Fruit fly (Drosophila melanogaster): Measurements from ENCODE around the gene CG31848.

CG31848 gene

dm6 chr2L:13286456-13286855 is 20.8 kb upstream of the CG31848 start, which contains the start of the genes Drep4 and Uvrag (continued):
- TF ChIP-seq CG8478 (optimal IDR thresholded peaks at IDR 0.05), result no peak
- peak; percentile 66 for TF ChIP-seq tio (GFP tag; optimal IDR thresholded peaks at IDR 0.05)
- peak; percentile 31; the same call in 1 of the 2 replicates for TF ChIP-seq CG6689 (GFP tag; IDR thresholded peaks at IDR 0.05)
- no peak for TF ChIP-seq rib (GFP tag; IDR thresholded peaks at IDR 0.05)
- no peak for TF ChIP-seq her (GFP tag; optimal IDR thresholded peaks at IDR 0.05)
- TF ChIP-seq ham (GFP tag; IDR thresholded peaks at IDR 0.05), result no peak
- TF ChIP-seq unc-4 (GFP tag; IDR thresholded peaks at IDR 0.05; ENCODE audit: partially characterized antibody), result no peak
- no peak for TF ChIP-seq Hey (tag; optimal IDR thresholded peaks at IDR 0.05)
- peak; percentile 39; the same call in 2 of the 3 replicates for TF ChIP-seq croc (GFP tag; conservative IDR thresholded peaks at IDR 0.05)
- TF ChIP-seq CG9876 (GFP tag; optimal IDR thresholded peaks at IDR 0.05), result no peak
- TF ChIP-seq Ets97D (GFP tag; optimal IDR thresholded peaks at IDR 0.05), result peak; percentile 7
- TF ChIP-seq Nf-YC (tag; optimal IDR thresholded peaks at IDR 0.05), result no peak
- TF ChIP-seq CG12299 (tag; optimal IDR thresholded peaks at IDR 0.05), result peak; percentile 59
- TF ChIP-seq jing (GFP tag; optimal IDR thresholded peaks at IDR 0.05), result no peak
- TF ChIP-seq toy (GFP tag; IDR thresholded peaks at IDR 0.05), result no peak
- no peak for TF ChIP-seq vfl (GFP tag; optimal IDR thresholded peaks at IDR 0.05)
- TF ChIP-seq sd (tag; optimal IDR thresholded peaks at IDR 0.05), result no peak
- peak; percentile 51 for TF ChIP-seq CG12104 (GFP tag; optimal IDR thresholded peaks at IDR 0.05)
- no peak for TF ChIP-seq CG31441 (GFP tag; IDR thresholded peaks at IDR 0.05)
- TF ChIP-seq bigmax (GFP tag; optimal IDR thresholded peaks at IDR 0.05), result no peak
- TF ChIP-seq nom (GFP tag; optimal IDR thresholded peaks at IDR 0.05), result no peak
- no peak for TF ChIP-seq nau (GFP tag; optimal IDR thresholded peaks at IDR 0.05)
- TF ChIP-seq CG3281 (GFP tag; optimal IDR thresholded peaks at IDR 0.05), result no peak
- TF ChIP-seq Oaz (GFP tag; IDR thresholded peaks at IDR 0.05), result no peak
- no peak for TF ChIP-seq otp (GFP tag; IDR thresholded peaks at IDR 0.05)
- peak; percentile 19 for TF ChIP-seq CG10462 (GFP tag; optimal IDR thresholded peaks at IDR 0.05)
- TF ChIP-seq peb (GFP tag; IDR thresholded peaks at IDR 0.05), result no peak
- TF ChIP-seq Dfd (GFP tag; optimal IDR thresholded peaks at IDR 0.05), result no peak
- TF ChIP-seq Xbp1 (GFP tag; optimal IDR thresholded peaks at IDR 0.05), result peak; percentile 76
- peak; percentile 67 for TF ChIP-seq trem (tag; optimal IDR thresholded peaks at IDR 0.05)
- TF ChIP-seq H2.0 (GFP tag; IDR thresholded peaks at IDR 0.05), result no peak
- peak; percentile 55 for TF ChIP-seq CG4328 (GFP tag; optimal IDR thresholded peaks at IDR 0.05)
- no peak for TF ChIP-seq CG8089 (GFP tag; optimal IDR thresholded peaks at IDR 0.05)
- TF ChIP-seq CG2116 (GFP tag; optimal IDR thresholded peaks at IDR 0.05), result peak; percentile 57
- no peak for TF ChIP-seq Optix (GFP tag; IDR thresholded peaks at IDR 0.05)
- TF ChIP-seq CG11560 (tag; IDR thresholded peaks at IDR 0.05), result no peak
- TF ChIP-seq Hmx (GFP tag; optimal IDR thresholded peaks at IDR 0.05), result no peak
- no peak for TF ChIP-seq Doc2 (GFP tag; IDR thresholded peaks at IDR 0.05)
- TF ChIP-seq Bteb2 (GFP tag; optimal IDR thresholded peaks at IDR 0.05), result no peak
- no peak for TF ChIP-seq abd-A (tag; optimal IDR thresholded peaks at IDR 0.05)
- TF ChIP-seq usp (GFP tag; optimal IDR thresholded peaks at IDR 0.05), result no peak
- no peak for TF ChIP-seq CG14014 (GFP tag; IDR thresholded peaks at IDR 0.05)
- TF ChIP-seq CoRest (tag; optimal IDR thresholded peaks at IDR 0.05), result peak; percentile 88
- no peak for TF ChIP-seq CG2875 (GFP tag; optimal IDR thresholded peaks at IDR 0.05)
- TF ChIP-seq CG8388 (GFP tag; optimal IDR thresholded peaks at IDR 0.05), result peak; percentile 50
- no peak for TF ChIP-seq fd102C (GFP tag; optimal IDR thresholded peaks at IDR 0.05)
- peak; percentile 59 for TF ChIP-seq CG6272 (GFP tag; IDR thresholded peaks at IDR 0.05)
- TF ChIP-seq MESR4 (GFP tag; optimal IDR thresholded peaks at IDR 0.05), result no peak
- no peak for TF ChIP-seq ato (GFP tag; IDR thresholded peaks at IDR 0.05; ENCODE audit: partially characterized antibody)
- TF ChIP-seq CG9932 (GFP tag; IDR thresholded peaks at IDR 0.05), result peak; percentile 86
- no peak for TF ChIP-seq amos (GFP tag; IDR thresholded peaks at IDR 0.05; ENCODE audit: partially characterized antibody)
- TF ChIP-seq Sin3A (optimal IDR thresholded peaks at IDR 0.05), result no peak
- no peak for TF ChIP-seq nerfin-1 (tag; optimal IDR thresholded peaks at IDR 0.05)
